Fruit fly (Drosophila melanogaster) whole organism, larva: Measurements from ENCODE around the gene CG32450.

Source experiments
- noc ChIP-seq: fragments of 200-800 bp; sonication (Bioruptor generic); optimal IDR thresholded peaks from 3 replicates; lab custom pipeline; 2019; ENCODE audit warnings: missing biosample characterization, mild to moderate bottlenecking, missing genetic modification characterization, moderate library complexity

The CG32450 gene

DNA sequence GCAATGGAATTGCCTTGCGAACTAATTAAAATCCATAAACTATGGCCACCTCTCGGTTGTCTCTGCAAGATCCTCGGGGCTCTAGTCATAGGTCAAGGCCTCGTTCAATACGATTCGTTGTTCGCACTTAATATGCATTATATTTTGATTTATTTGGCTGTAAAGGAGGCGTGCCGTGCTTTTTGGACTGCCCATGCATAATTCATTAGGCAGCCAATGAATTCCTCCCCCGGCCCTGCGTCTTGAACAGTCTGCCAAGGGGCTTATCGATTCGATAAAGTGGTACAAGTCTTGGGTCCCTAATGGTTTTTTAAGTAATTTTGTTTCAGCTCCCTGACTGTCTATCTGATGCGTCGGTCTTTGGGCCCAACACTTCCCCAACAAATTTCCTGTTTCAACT lies 49.2 kb downstream of the CG32450 start:
- TF ChIP-seq noc = no peak
